Worm (Caenorhabditis elegans): Measurements from ENCODE around the gene Y82E9BR.22.

DNA sequence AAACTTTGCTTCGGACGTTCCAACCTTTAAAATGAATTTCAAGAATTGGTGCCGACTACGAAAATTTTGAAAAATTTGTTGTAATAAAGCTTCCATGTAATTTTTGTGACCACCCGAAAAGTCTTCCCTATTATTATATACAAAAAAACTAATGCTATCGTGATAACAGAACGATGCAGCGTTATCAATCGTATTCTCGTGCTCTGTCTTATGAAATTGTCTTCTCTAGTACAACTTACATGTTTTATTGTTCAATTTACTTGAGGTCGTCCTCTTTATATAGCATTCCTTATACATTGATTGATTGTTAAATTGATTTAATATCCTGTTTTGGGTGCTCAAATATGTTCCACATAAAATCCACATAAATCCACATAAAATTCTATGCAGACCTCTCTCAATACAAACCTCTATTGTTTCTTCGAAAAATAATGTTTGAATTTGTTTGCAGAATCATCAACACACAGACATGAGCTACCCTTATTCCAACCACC, 7.5 kb downstream of the Y82E9BR.22 start, which contains the start of gene pals-19:
- no peak for TF ChIP-seq elt-3 (tag; optimal IDR thresholded peaks at IDR 0.05)
- no peak for TF ChIP-seq nhr-76 (tag; optimal IDR thresholded peaks at IDR 0.05)
- no peak for TF ChIP-seq pag-3 (tag; optimal IDR thresholded peaks at IDR 0.05; ENCODE audit: borderline replicate concordance, insufficient read depth)
- TF ChIP-seq unc-86 (tag; optimal IDR thresholded peaks at IDR 0.05): no peak
- no peak for TF ChIP-seq blmp-1 (tag; optimal IDR thresholded peaks at IDR 0.05)
- no peak for TF ChIP-seq lin-15B (tag; optimal IDR thresholded peaks at IDR 0.05)
- TF ChIP-seq nhr-77 (tag; optimal IDR thresholded peaks at IDR 0.05): no peak
- no peak for TF ChIP-seq unc-30 (tag; optimal IDR thresholded peaks at IDR 0.05)
- TF ChIP-seq ceh-63 (GFP tag; optimal IDR thresholded peaks at IDR 0.05): no peak
- TF ChIP-seq snpc-4 (tag; optimal IDR thresholded peaks at IDR 0.05): no peak
- TF ChIP-seq dpl-1 (GFP tag; optimal IDR thresholded peaks at IDR 0.05): no peak
- TF ChIP-seq skn-1 (tag; optimal IDR thresholded peaks at IDR 0.05): no peak
- no peak for TF ChIP-seq zag-1 (tag; optimal IDR thresholded peaks at IDR 0.05)
- TF ChIP-seq unc-62 (GFP tag; optimal IDR thresholded peaks at IDR 0.05): no peak
